Worm (Caenorhabditis elegans) whole organism, young adult: ENCODE results near the gene sma-5.
A peak's percentile ranks its signal among the peaks of the same experiment; 100 is the strongest.

Experiments used
- B0019.2 ChIP-seq: fragments of 200-800 bp; sonication (Bioruptor generic); conservative IDR thresholded peaks from 2 replicates; pipeline ENCODE4 v1.3.6; 2022; ENCODE audit warnings: missing genetic modification reagents, missing genetic modification characterization, missing compliant biosample characterization
- B0336.3 ChIP-seq: fragments of 200-800 bp; sonication (Bioruptor generic); IDR thresholded peaks from 2 replicates; pipeline ENCODE4 v1.3.6; 2022; ENCODE audit warnings: missing genetic modification characterization, missing compliant biosample characterization
- C17E4.6 ChIP-seq: fragments of 200-800 bp; sonication (Bioruptor generic); IDR thresholded peaks from 2 replicates; pipeline ENCODE4 v1.3.6; 2022; ENCODE audit warnings: missing genetic modification reagents, missing genetic modification characterization, missing compliant biosample characterization
- F22D6.2 ChIP-seq: sonication (generic microtip); optimal IDR thresholded peaks from 2 replicates; lab custom pipeline; 2016; ENCODE audit warnings: mild to moderate bottlenecking, missing genetic modification characterization, missing compliant biosample characterization
- F23B12.7 ChIP-seq: sonication (generic microtip); optimal IDR thresholded peaks from 2 replicates; lab custom pipeline; 2017; ENCODE audit warnings: missing genetic modification characterization, mild to moderate bottlenecking, missing compliant biosample characterization, antibody characterized with exemption, moderate library complexity; ENCODE audit not compliant: insufficient read depth
- F33H1.4 ChIP-seq: fragments of 200-800 bp; sonication (Bioruptor generic); IDR thresholded peaks from 2 replicates; pipeline ENCODE4 v1.3.6; 2022; ENCODE audit warnings: missing genetic modification reagents, missing genetic modification characterization, missing compliant biosample characterization
- F39B2.1 ChIP-seq: fragments of 200-800 bp; sonication (Bioruptor generic); IDR thresholded peaks from 2 replicates; pipeline ENCODE4 v1.3.6; 2022; ENCODE audit warnings: missing genetic modification reagents, missing genetic modification characterization, missing compliant biosample characterization
- F57C9.4 ChIP-seq: sonication (generic microtip); optimal IDR thresholded peaks from 2 replicates; lab custom pipeline; 2017; ENCODE audit warnings: mild to moderate bottlenecking, missing genetic modification characterization, missing compliant biosample characterization
- T26A5.8 ChIP-seq: sonication (generic microtip); optimal IDR thresholded peaks from 2 replicates; lab custom pipeline; 2016; ENCODE audit warnings: missing genetic modification characterization, missing compliant biosample characterization
- Y53F4B.3 ChIP-seq: fragments of 200-800 bp; sonication (Bioruptor generic); IDR thresholded peaks from 2 replicates; pipeline ENCODE4 v1.3.6; 2022; ENCODE audit warnings: missing genetic modification reagents, missing genetic modification characterization, missing compliant biosample characterization
- Y79H2A.3 ChIP-seq: fragments of 200-800 bp; sonication (Bioruptor generic); conservative IDR thresholded peaks from 2 replicates; pipeline ENCODE4 v1.3.6; 2022; ENCODE audit warnings: missing genetic modification reagents, missing genetic modification characterization, missing compliant biosample characterization
- aptf-3 ChIP-seq: fragments of 200-800 bp; sonication (Bioruptor generic); IDR thresholded peaks from 2 replicates; pipeline ENCODE4 v1.3.6; 2022; ENCODE audit warnings: missing genetic modification characterization, missing compliant biosample characterization
- ccch-3 ChIP-seq: fragments of 200-800 bp; sonication (Bioruptor generic); optimal IDR thresholded peaks from 2 replicates; lab custom pipeline; 2018; ENCODE audit warnings: mild to moderate bottlenecking, missing genetic modification characterization, missing compliant biosample characterization
- cebp-2 ChIP-seq: fragments of 200-800 bp; sonication (Bioruptor generic); IDR thresholded peaks from 2 replicates; pipeline ENCODE4 v1.3.6; 2022; ENCODE audit warnings: missing genetic modification characterization, missing compliant biosample characterization
- ceh-100 ChIP-seq: fragments of 200-800 bp; sonication (Bioruptor generic); IDR thresholded peaks from 2 replicates; pipeline ENCODE4 v1.3.6; 2022; ENCODE audit warnings: missing genetic modification reagents, missing genetic modification characterization, missing compliant biosample characterization
- ceh-27 ChIP-seq: fragments of 200-800 bp; sonication (Bioruptor generic); optimal IDR thresholded peaks from 2 replicates; lab custom pipeline; 2018; ENCODE audit warnings: mild to moderate bottlenecking, missing genetic modification characterization, moderate library complexity, missing compliant biosample characterization
- ceh-58 ChIP-seq: fragments of 200-800 bp; sonication (Bioruptor generic); IDR thresholded peaks from 2 replicates; pipeline ENCODE4 v1.3.6; 2022; ENCODE audit warnings: missing genetic modification characterization, missing compliant biosample characterization
- chd-7 ChIP-seq: sonication (generic microtip); optimal IDR thresholded peaks from 2 replicates; lab custom pipeline; 2016; ENCODE audit warnings: mild to moderate bottlenecking, missing genetic modification characterization, moderate library complexity, missing compliant biosample characterization
- egl-18 ChIP-seq: fragments of 200-800 bp; sonication (Bioruptor generic); IDR thresholded peaks from 2 replicates; pipeline ENCODE4 v1.3.6; 2022; ENCODE audit warnings: missing genetic modification reagents, missing genetic modification characterization, missing compliant biosample characterization
- ets-4 ChIP-seq: fragments of 200-800 bp; sonication (Bioruptor generic); optimal IDR thresholded peaks from 2 replicates; lab custom pipeline; 2018; ENCODE audit warnings: mild to moderate bottlenecking, missing genetic modification characterization, missing compliant biosample characterization
- fkh-3 ChIP-seq: sonication (generic microtip); optimal IDR thresholded peaks from 2 replicates; lab custom pipeline; 2016; ENCODE audit warnings: mild to moderate bottlenecking, missing genetic modification characterization, missing compliant biosample characterization
- gei-17 ChIP-seq: fragments of 200-800 bp; sonication (Bioruptor generic); optimal IDR thresholded peaks from 2 replicates; lab custom pipeline; 2018; ENCODE audit warnings: mild to moderate bottlenecking, missing genetic modification characterization, missing compliant biosample characterization
- him-1 ChIP-seq: sonication (generic microtip); optimal IDR thresholded peaks from 2 replicates; lab custom pipeline; 2016; ENCODE audit warnings: missing genotype, missing genetic modification reagents, missing genetic modification characterization, missing compliant biosample characterization
- hlh-26 ChIP-seq: fragments of 200-800 bp; sonication (Bioruptor generic); conservative IDR thresholded peaks from 2 replicates; pipeline ENCODE4 v1.3.6; 2022; ENCODE audit warnings: missing genetic modification reagents, missing genetic modification characterization, missing compliant biosample characterization
- hmg-20 ChIP-seq: fragments of 200-800 bp; sonication (Bioruptor generic); IDR thresholded peaks from 2 replicates; pipeline ENCODE4 v1.3.6; 2022; ENCODE audit warnings: missing genetic modification reagents, missing genetic modification characterization, missing compliant biosample characterization
- hsf-1 ChIP-seq: fragments of 200-800 bp; sonication (Bioruptor generic); IDR thresholded peaks from 2 replicates; pipeline ENCODE4 v1.3.6; 2022; ENCODE audit warnings: missing genetic modification reagents, missing genetic modification characterization, missing compliant biosample characterization
- lin-35 ChIP-seq, 3 experiments: fragments of 150-350 bp in 2 of 3; sonication (generic microtip) in 1 of 3; optimal IDR thresholded peaks; 2 replicates each; lab custom pipeline; 2014 to 2018; ENCODE audit warnings: missing biosample characterization in 3 of 3, missing genetic modification characterization in 3 of 3, missing genetic modification reagents in 3 of 3
- lir-1 ChIP-seq: fragments of 200-800 bp; sonication (Bioruptor generic); conservative IDR thresholded peaks from 2 replicates; pipeline ENCODE4 v1.3.6; 2022; ENCODE audit warnings: missing genetic modification reagents, missing genetic modification characterization, missing compliant biosample characterization
- lsl-1 ChIP-seq: fragments of 200-800 bp; sonication (Bioruptor generic); optimal IDR thresholded peaks from 2 replicates; lab custom pipeline; 2018; ENCODE audit warnings: mild to moderate bottlenecking, missing genetic modification characterization, moderate library complexity, missing compliant biosample characterization
- madf-8 ChIP-seq: fragments of 200-800 bp; sonication (Bioruptor generic); conservative IDR thresholded peaks from 2 replicates; pipeline ENCODE4 v1.3.6; 2022; ENCODE audit warnings: missing genetic modification reagents, missing genetic modification characterization, missing compliant biosample characterization
- mes-4 ChIP-seq: sonication (generic microtip); optimal IDR thresholded peaks from 2 replicates; lab custom pipeline; 2016; ENCODE audit warnings: missing genotype, missing genetic modification characterization, missing compliant biosample characterization
- nhr-120 ChIP-seq: fragments of 200-800 bp; sonication (Bioruptor generic); IDR thresholded peaks from 2 replicates; pipeline ENCODE4 v1.3.6; 2022; ENCODE audit warnings: missing genetic modification characterization, missing compliant biosample characterization
- nhr-179 ChIP-seq: sonication (generic microtip); optimal IDR thresholded peaks from 2 replicates; lab custom pipeline; 2016; ENCODE audit warnings: mild to moderate bottlenecking, missing genetic modification characterization, missing compliant biosample characterization
- nhr-90 ChIP-seq: sonication (generic microtip); optimal IDR thresholded peaks from 2 replicates; lab custom pipeline; 2016; ENCODE audit warnings: missing genotype, mild to moderate bottlenecking, missing genetic modification characterization, missing compliant biosample characterization
- rcor-1 ChIP-seq: fragments of 200-800 bp; sonication (Bioruptor generic); IDR thresholded peaks from 2 replicates; pipeline ENCODE4 v1.3.6; 2022; ENCODE audit warnings: missing genetic modification reagents, missing genetic modification characterization, missing compliant biosample characterization
- repo-1 ChIP-seq: sonication (generic microtip); optimal IDR thresholded peaks from 2 replicates; lab custom pipeline; 2017; ENCODE audit warnings: mild to moderate bottlenecking, missing genetic modification characterization, missing compliant biosample characterization
- sea-2 ChIP-seq: fragments of 200-800 bp; sonication (Bioruptor generic); IDR thresholded peaks from 2 replicates; pipeline ENCODE4 v1.3.6; 2022; ENCODE audit warnings: missing genetic modification characterization, missing compliant biosample characterization
- snpc-1.3 ChIP-seq: sonication (generic microtip); optimal IDR thresholded peaks from 2 replicates; lab custom pipeline; 2017; ENCODE audit warnings: missing genetic modification characterization, mild to moderate bottlenecking, missing compliant biosample characterization, antibody characterized with exemption, moderate library complexity, missing genotype, missing genetic modification reagents; ENCODE audit not compliant: insufficient read depth
- somi-1 ChIP-seq: fragments of 200-800 bp; sonication (Bioruptor generic); optimal IDR thresholded peaks from 2 replicates; lab custom pipeline; 2018; ENCODE audit warnings: mild to moderate bottlenecking, missing genetic modification characterization, missing compliant biosample characterization
- sptf-2 ChIP-seq: fragments of 200-800 bp; sonication (Bioruptor generic); optimal IDR thresholded peaks from 2 replicates; lab custom pipeline; 2018; ENCODE audit warnings: mild to moderate bottlenecking, missing genetic modification characterization, missing compliant biosample characterization
- tbp1 ChIP-seq: fragments of 200-800 bp; sonication (Bioruptor generic); optimal IDR thresholded peaks from 2 replicates; lab custom pipeline; 2018; ENCODE audit warnings: mild to moderate bottlenecking, missing genetic modification characterization, missing compliant biosample characterization
- unc-62 ChIP-seq: fragments of 150-350 bp; optimal IDR thresholded peaks from 2 replicates; lab custom pipeline; 2014; ENCODE audit warnings: missing biosample characterization, missing genetic modification reagents, missing genetic modification characterization
- zfh-2 ChIP-seq: fragments of 200-800 bp; sonication (Bioruptor generic); conservative IDR thresholded peaks from 2 replicates; pipeline ENCODE4 v1.3.6; 2022; ENCODE audit warnings: missing genetic modification reagents, missing genetic modification characterization, missing compliant biosample characterization
- zim-3 ChIP-seq: sonication (generic microtip); optimal IDR thresholded peaks from 2 replicates; lab custom pipeline; 2017; ENCODE audit warnings: mild to moderate bottlenecking, missing genetic modification characterization, moderate library complexity, missing compliant biosample characterization
- ztf-18 ChIP-seq: sonication (generic microtip); optimal IDR thresholded peaks from 2 replicates; lab custom pipeline; 2016; ENCODE audit warnings: missing genotype, mild to moderate bottlenecking, missing genetic modification characterization, missing compliant biosample characterization
- ztf-25 ChIP-seq: fragments of 200-800 bp; sonication (Bioruptor generic); IDR thresholded peaks from 2 replicates; pipeline ENCODE4 v1.3.6; 2022; ENCODE audit warnings: missing genetic modification reagents, missing genetic modification characterization, missing compliant biosample characterization
- ztf-26 ChIP-seq: sonication (generic microtip); optimal IDR thresholded peaks from 2 replicates; lab custom pipeline; 2017; ENCODE audit warnings: missing genetic modification characterization, missing compliant biosample characterization
- ztf-28 ChIP-seq: fragments of 200-800 bp; sonication (Bioruptor generic); IDR thresholded peaks from 2 replicates; pipeline ENCODE4 v1.3.6; 2022; ENCODE audit warnings: missing genetic modification reagents, missing genetic modification characterization, missing compliant biosample characterization
- ztf-6 ChIP-seq: fragments of 200-800 bp; sonication (Bioruptor generic); IDR thresholded peaks from 2 replicates; pipeline ENCODE4 v1.3.6; 2022; ENCODE audit warnings: missing genetic modification reagents, missing genetic modification characterization, missing compliant biosample characterization

The sma-5 gene

ce11 chrX:12017908-12018479, 12.6 kb upstream of the sma-5 start, which contains the start of the genes nmat-1 and ucr-2.1:
Gene nmat-1 (minus strand): TSS chrX:12018043.
Gene ucr-2.1 (plus strand): TSS chrX:12018429.
- no peak for TF ChIP-seq B0019.2
- TF ChIP-seq fkh-3, result no peak
- no peak for TF ChIP-seq F39B2.1 (GFP tag; lab: Robert Waterston, UW)
- no peak for TF ChIP-seq C17E4.6 (GFP tag; lab: Robert Waterston, UW)
- no peak for TF ChIP-seq lir-1 (GFP tag; lab: Robert Waterston, UW)
- no peak for TF ChIP-seq ceh-58 (GFP tag; lab: Robert Waterston, UW)
- TF ChIP-seq unc-62 (GFP tag; lab: Kevin White, UChicago), result no peak
- no peak; the same call in none of the 2 replicates for TF ChIP-seq zfh-2 (GFP tag; lab: Robert Waterston, UW)
- no peak for TF ChIP-seq ceh-100 (GFP tag; lab: Robert Waterston, UW)
- no peak for TF ChIP-seq sea-2 (GFP tag; lab: Robert Waterston, UW)
- TF ChIP-seq F23B12.7 (tag; lab: Kevin White, UChicago), result peak; percentile 41
- TF ChIP-seq F33H1.4 (GFP tag; lab: Robert Waterston, UW), result no peak
- no peak for TF ChIP-seq Y79H2A.3 (GFP tag; lab: Robert Waterston, UW)
- TF ChIP-seq ceh-27 (GFP tag; lab: Kevin White, UChicago), result peak; percentile 74
- no peak for TF ChIP-seq ztf-28 (GFP tag; lab: Robert Waterston, UW)
- no peak for TF ChIP-seq cebp-2 (GFP tag; lab: Robert Waterston, UW)
- peak; percentile 7 for TF ChIP-seq gei-17 (GFP tag; lab: Kevin White, UChicago)
- no peak for TF ChIP-seq him-1 (tag; lab: Kevin White, UChicago)
- peak; percentile 34 for TF ChIP-seq ets-4 (GFP tag; lab: Kevin White, UChicago)
- TF ChIP-seq repo-1 (tag; lab: Kevin White, UChicago), result no peak
- TF ChIP-seq zim-3 (tag; lab: Kevin White, UChicago), result no peak
- TF ChIP-seq hsf-1 (GFP tag; lab: Robert Waterston, UW), result no peak
- TF ChIP-seq egl-18, result no peak
- TF ChIP-seq B0336.3 (GFP tag; lab: Robert Waterston, UW), result peak; percentile 56; the same call in 1 of the 2 replicates
- no peak for TF ChIP-seq hmg-20 (GFP tag; lab: Robert Waterston, UW)
- TF ChIP-seq mes-4 (tag; lab: Kevin White, UChicago), result no peak
- TF ChIP-seq lin-35 (GFP tag; optimal IDR thresholded peaks at IDR 0.05; lab: Kevin White, UChicago), result peak in 1 of 3 experiments; percentile 37
- TF ChIP-seq madf-8 (GFP tag; lab: Robert Waterston, UW), result no peak
- TF ChIP-seq F22D6.2 (tag; lab: Kevin White, UChicago), result no peak
- TF ChIP-seq snpc-1.3 (tag; lab: Kevin White, UChicago), result no peak
- peak; percentile 65 for TF ChIP-seq ztf-18 (tag; lab: Kevin White, UChicago)
- TF ChIP-seq nhr-120, result no peak
- no peak for TF ChIP-seq hlh-26
- no peak for TF ChIP-seq lsl-1 (GFP tag; lab: Kevin White, UChicago)
- no peak for TF ChIP-seq rcor-1 (GFP tag; lab: Robert Waterston, UW)
- 0 out of 2 replicates have a peak, but pooled peaks have one; percentile 33 for TF ChIP-seq ztf-6
- TF ChIP-seq aptf-3 (GFP tag; lab: Robert Waterston, UW), result no peak
- peak; percentile 48 for TF ChIP-seq ztf-26 (tag; lab: Kevin White, UChicago)
- TF ChIP-seq ztf-25 (GFP tag; lab: Robert Waterston, UW), result no peak
- no peak for TF ChIP-seq F57C9.4 (tag; lab: Kevin White, UChicago)
- TF ChIP-seq nhr-90 (tag; lab: Kevin White, UChicago), result peak; percentile 44
- no peak for TF ChIP-seq nhr-179 (tag; lab: Kevin White, UChicago)
- no peak for TF ChIP-seq sptf-2 (GFP tag; lab: Kevin White, UChicago)
- TF ChIP-seq ccch-3 (GFP tag; lab: Kevin White, UChicago), result peak; percentile 33
- TF ChIP-seq T26A5.8, result no peak
- TF ChIP-seq Y53F4B.3 (GFP tag; lab: Robert Waterston, UW), result no peak
- peak; percentile 45 for TF ChIP-seq tbp1 (GFP tag; lab: Kevin White, UChicago)
- no peak for TF ChIP-seq somi-1 (GFP tag; lab: Kevin White, UChicago)
- no peak for TF ChIP-seq chd-7 (tag; lab: Kevin White, UChicago)
